Fruit fly (Drosophila melanogaster) whole organism, wandering third instar larva: ENCODE data around the gene CG5861.

Experiments used
- Abd-B ChIP-seq: fragments of >200 bp; optimal IDR thresholded peaks from 2 replicates; lab custom pipeline; 2017; ENCODE audit warnings: missing biosample characterization, missing genetic modification characterization
- CG32264 ChIP-seq: fragments of 200-800 bp; sonication (Bioruptor generic); optimal IDR thresholded peaks from 2 replicates; lab custom pipeline; 2016; ENCODE audit warnings: missing biosample characterization, missing genetic modification characterization
- CG9705 ChIP-seq: fragments of 200-800 bp; sonication (Bioruptor generic); optimal IDR thresholded peaks from 2 replicates; lab custom pipeline; 2018; ENCODE audit warnings: missing biosample characterization, mild to moderate bottlenecking, missing genetic modification characterization
- Dif ChIP-seq: fragments of 200-275, 200-300 bp; sonication (Bioruptor generic); optimal IDR thresholded peaks from 2 replicates; lab custom pipeline; 2018; ENCODE audit warnings: missing biosample characterization, missing genetic modification characterization; ENCODE audit not compliant: partially characterized antibody
- GATAd ChIP-seq: sonication (Bioruptor generic); optimal IDR thresholded peaks from 2 replicates; lab custom pipeline; 2016; ENCODE audit warnings: missing biosample characterization, missing genetic modification characterization
- HLH106 ChIP-seq: fragments of 200-800 bp; optimal IDR thresholded peaks from 3 replicates; lab custom pipeline; 2019; ENCODE audit warnings: missing biosample characterization, mild to moderate bottlenecking, missing genetic modification characterization, moderate library complexity
- Hr78 ChIP-seq: fragments of >200 bp; optimal IDR thresholded peaks from 2 replicates; lab custom pipeline; 2017; ENCODE audit warnings: missing biosample characterization, missing genetic modification characterization
- Hr83 ChIP-seq: fragments of 200-300 bp; sonication (Bioruptor generic); optimal IDR thresholded peaks from 2 replicates; lab custom pipeline; 2016; ENCODE audit warnings: missing biosample characterization, mild to moderate bottlenecking, missing genetic modification characterization, moderate library complexity; ENCODE audit not compliant: poor library complexity, severe bottlenecking
- Jra ChIP-seq: sonication (Bioruptor generic); optimal IDR thresholded peaks from 2 replicates; lab custom pipeline; 2016; ENCODE audit warnings: missing biosample characterization, missing genetic modification characterization
- Myc ChIP-seq: fragments of >200 bp; optimal IDR thresholded peaks from 2 replicates; lab custom pipeline; 2017
- N ChIP-seq: fragments of >200 bp; optimal IDR thresholded peaks from 2 replicates; lab custom pipeline; 2018; ENCODE audit warnings: missing biosample characterization, missing external identifiers, missing genetic modification characterization
- OdsH ChIP-seq: fragments of 200-800 bp; sonication (Bioruptor generic); optimal IDR thresholded peaks from 2 replicates; lab custom pipeline; 2016; ENCODE audit warnings: missing biosample characterization, mild to moderate bottlenecking, missing genetic modification characterization
- Rel ChIP-seq, 2 experiments: fragments of 200-800 bp; sonication (Bioruptor generic) in 1 of 2; optimal IDR thresholded peaks; 2 replicates in 1 of 2; 3 replicates in 1 of 2; lab custom pipeline; 2016 to 2019; ENCODE audit warnings: mild to moderate bottlenecking in 2 of 2, missing biosample characterization in 2 of 2, missing genetic modification characterization in 2 of 2, moderate library complexity in 1 of 2
- Sp1 ChIP-seq: fragments of 200-800 bp; sonication (Bioruptor generic); optimal IDR thresholded peaks from 3 replicates; lab custom pipeline; 2019; ENCODE audit warnings: missing biosample characterization, mild to moderate bottlenecking, missing genetic modification characterization, moderate library complexity
- br ChIP-seq: fragments of 200-800 bp; sonication (Bioruptor generic); optimal IDR thresholded peaks from 2 replicates; lab custom pipeline; 2016; ENCODE audit warnings: missing biosample characterization, missing genetic modification characterization
- dl ChIP-seq, 2 experiments: fragments of 175-275, 200-275 bp in 1 of 2; fragments of 200-275 bp in 1 of 2; sonication (Bioruptor generic); optimal IDR thresholded peaks; lab custom pipeline; 2018; ENCODE audit warnings: mild to moderate bottlenecking in 2 of 2, missing biosample characterization in 2 of 2, missing genetic modification characterization in 2 of 2, moderate library complexity in 2 of 2; ENCODE audit not compliant: partially characterized antibody in 2 of 2, insufficient read depth in 1 of 2
- dmrt93B ChIP-seq: fragments of 200-800 bp; sonication (Bioruptor generic); optimal IDR thresholded peaks from 2 replicates; lab custom pipeline; 2018; ENCODE audit warnings: missing biosample characterization, mild to moderate bottlenecking, missing genetic modification characterization
- dsf ChIP-seq: sonication (Bioruptor generic); optimal IDR thresholded peaks from 2 replicates; lab custom pipeline; 2016; ENCODE audit warnings: missing biosample characterization, missing genetic modification characterization, borderline replicate concordance
- ey ChIP-seq: fragments of 200-800 bp; sonication (Bioruptor generic); optimal IDR thresholded peaks from 2 replicates; lab custom pipeline; 2016; ENCODE audit warnings: missing biosample characterization, missing genetic modification characterization
- foxo ChIP-seq, 2 experiments: fragments of 200-800 bp; sonication (Bioruptor generic); optimal IDR thresholded peaks; 2 replicates in 1 of 2; 3 replicates in 1 of 2; lab custom pipeline; 2016 to 2017; ENCODE audit warnings: missing biosample characterization in 2 of 2, missing genetic modification characterization in 2 of 2
- fru ChIP-seq: fragments of 200-800 bp; sonication (Bioruptor generic); optimal IDR thresholded peaks from 3 replicates; lab custom pipeline; 2016; ENCODE audit warnings: missing biosample characterization, mild to moderate bottlenecking, missing genetic modification characterization
- h ChIP-seq: fragments of 200-800 bp; sonication (Bioruptor generic); optimal IDR thresholded peaks from 3 replicates; lab custom pipeline; 2016; ENCODE audit warnings: missing biosample characterization, mild to moderate bottlenecking, missing genetic modification characterization
- jim ChIP-seq: fragments of 175-275, 200-325 bp; sonication (Bioruptor generic); optimal IDR thresholded peaks from 2 replicates; lab custom pipeline; 2016; ENCODE audit warnings: missing biosample characterization, mild to moderate bottlenecking, missing genetic modification characterization
- pan ChIP-seq: fragments of >200 bp; optimal IDR thresholded peaks from 2 replicates; lab custom pipeline; 2017
- psq ChIP-seq: fragments of 200-800 bp; sonication (Bioruptor generic); optimal IDR thresholded peaks from 3 replicates; lab custom pipeline; 2017; ENCODE audit warnings: missing biosample characterization, mild to moderate bottlenecking, missing genetic modification characterization, moderate library complexity
- rgr ChIP-seq: fragments of 200-800 bp; sonication (Bioruptor generic); optimal IDR thresholded peaks from 3 replicates; lab custom pipeline; 2016; ENCODE audit warnings: missing biosample characterization, mild to moderate bottlenecking, missing genetic modification characterization
- sage ChIP-seq: fragments of 200-800 bp; sonication (Bioruptor generic); optimal IDR thresholded peaks from 2 replicates; lab custom pipeline; 2016; ENCODE audit warnings: missing biosample characterization, mild to moderate bottlenecking, missing genetic modification characterization
- sv ChIP-seq: fragments of 200-800 bp; sonication (Bioruptor generic); optimal IDR thresholded peaks from 3 replicates; lab custom pipeline; 2016; ENCODE audit warnings: missing biosample characterization, missing genetic modification characterization
- tai ChIP-seq: sonication (Bioruptor generic); optimal IDR thresholded peaks from 2 replicates; lab custom pipeline; 2016; ENCODE audit warnings: missing biosample characterization, missing genetic modification characterization
- usp ChIP-seq: fragments of >200 bp; optimal IDR thresholded peaks from 2 replicates; lab custom pipeline; 2017; ENCODE audit warnings: missing biosample characterization, missing genetic modification characterization

Gene CG5861

DNA sequence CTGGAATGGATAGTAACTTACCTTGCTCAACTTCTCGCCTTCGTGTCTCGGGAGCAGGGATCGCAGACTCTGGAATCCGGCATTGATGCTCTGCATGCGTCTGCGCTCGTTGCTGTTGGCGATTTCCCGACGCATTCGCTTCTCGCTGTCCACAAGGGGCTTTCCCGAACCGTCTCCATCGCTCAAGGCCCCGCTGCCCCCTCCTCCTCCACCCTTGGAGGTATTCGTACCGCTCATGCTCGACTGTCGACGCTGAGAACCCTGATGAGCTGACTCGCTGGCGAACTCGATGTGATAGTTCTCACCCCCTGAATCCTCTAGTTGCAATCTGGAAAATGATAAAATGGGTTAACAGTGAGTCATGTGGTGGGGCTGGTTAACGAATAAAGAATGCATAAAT, 28.3 kb downstream of the CG5861 start:
- no peak for TF ChIP-seq Hr83 (GFP tag; lab: Kevin White, UChicago)
- TF ChIP-seq br, result no peak
- TF ChIP-seq jim (GFP tag; lab: Kevin White, UChicago), result no peak
- TF ChIP-seq Rel (GFP tag; optimal IDR thresholded peaks at IDR 0.05; lab: Kevin White, UChicago), result no peak
- TF ChIP-seq Rel (tag; optimal IDR thresholded peaks at IDR 0.05; lab: Kevin White, UChicago), result peak; percentile 82
- no peak for TF ChIP-seq Abd-B
- TF ChIP-seq sage (GFP tag; lab: Kevin White, UChicago), result no peak
- no peak for TF ChIP-seq CG9705

DNA sequence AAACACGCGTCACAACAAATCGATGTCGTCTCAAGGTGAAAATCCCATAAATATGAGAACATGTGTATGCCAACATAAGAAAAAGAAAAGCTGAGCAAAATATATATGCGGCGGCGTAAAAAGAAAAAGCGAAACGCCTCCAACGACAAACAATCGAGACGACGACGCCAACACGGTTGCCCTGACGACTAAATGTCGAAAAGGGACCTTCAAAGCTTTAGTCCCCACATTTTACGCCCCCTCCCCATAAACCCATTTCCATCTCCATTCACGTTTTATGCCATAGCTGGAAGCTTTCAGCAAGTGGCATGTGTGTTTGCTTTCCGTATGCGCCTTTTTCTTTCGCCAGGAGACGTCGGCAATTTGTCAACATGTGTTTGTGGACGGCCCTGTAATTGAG, 29.2 kb downstream of the CG5861 start:
- TF ChIP-seq GATAd (GFP tag; lab: Kevin White, UChicago), result no peak
- TF ChIP-seq CG32264 (GFP tag; lab: Kevin White, UChicago), result no peak
- TF ChIP-seq sv, result no peak
- TF ChIP-seq Rel (GFP tag; optimal IDR thresholded peaks at IDR 0.05; lab: Kevin White, UChicago), result no peak
- no peak for TF ChIP-seq Rel (tag; optimal IDR thresholded peaks at IDR 0.05; lab: Kevin White, UChicago)
- TF ChIP-seq Hr83 (GFP tag; lab: Kevin White, UChicago), result no peak
- TF ChIP-seq OdsH (GFP tag; lab: Kevin White, UChicago), result no peak
- no peak for TF ChIP-seq N (GFP tag; lab: Kevin White, UChicago)
- no peak for TF ChIP-seq psq
- no peak for TF ChIP-seq sage (GFP tag; lab: Kevin White, UChicago)
- no peak for TF ChIP-seq dmrt93B
- no peak for TF ChIP-seq rgr (GFP tag; lab: Kevin White, UChicago)
- no peak for TF ChIP-seq Myc

DNA sequence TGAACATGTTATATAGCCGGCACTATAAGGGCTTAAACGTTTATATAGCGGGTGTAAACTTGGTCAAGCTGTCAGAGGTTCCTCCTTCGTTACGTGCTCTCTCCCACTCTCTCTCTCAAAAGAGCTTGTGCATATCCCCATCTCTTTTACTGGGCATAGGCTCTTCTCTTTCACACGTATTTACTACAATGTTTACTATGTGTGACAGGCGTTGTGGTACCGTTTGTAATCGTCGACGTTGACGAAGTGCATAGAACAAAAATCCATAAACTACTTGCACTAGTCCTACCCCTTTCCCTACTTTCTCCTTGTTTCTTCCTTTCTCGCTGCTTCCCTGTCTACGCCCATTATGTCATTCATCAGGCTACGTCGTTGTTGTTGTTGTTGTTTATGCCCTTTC, 30.3 kb downstream of the CG5861 start:
- TF ChIP-seq pan (lab: Kevin White, UChicago), result no peak
- no peak for TF ChIP-seq Hr78 (GFP tag; lab: Kevin White, UChicago)
- no peak for TF ChIP-seq ey (GFP tag; lab: Kevin White, UChicago)
- TF ChIP-seq Dif (GFP tag; lab: Kevin White, UChicago), result no peak
- TF ChIP-seq Jra (GFP tag; lab: Kevin White, UChicago), result no peak
- TF ChIP-seq Myc, result no peak
- TF ChIP-seq dl (GFP tag; optimal IDR thresholded peaks at IDR 0.05; lab: Kevin White, UChicago; ENCODE audit: insufficient read depth in 1 of 2, partially characterized antibody in 2 of 2), result no peak

- no peak for TF ChIP-seq Dif (GFP tag; lab: Kevin White, UChicago)
- peak; percentile 4 for TF ChIP-seq br
- TF ChIP-seq fru, result peak; percentile 12
- TF ChIP-seq foxo (GFP tag; optimal IDR thresholded peaks at IDR 0.05; lab: Kevin White, UChicago), result peak in 1 of 2 experiments; percentile 30
- no peak for TF ChIP-seq CG9705
- TF ChIP-seq HLH106 (tag; lab: Kevin White, UChicago), result peak; percentile 8
- peak; percentile 8 for TF ChIP-seq Sp1
- peak; percentile 21 for TF ChIP-seq h (GFP tag; lab: Kevin White, UChicago)
- no peak for TF ChIP-seq GATAd (GFP tag; lab: Kevin White, UChicago)
- peak; percentile 20 for TF ChIP-seq sv
- TF ChIP-seq tai (GFP tag; lab: Kevin White, UChicago), result no peak
Observed at dm6 chr2L:16275809-16276178, 31.3 kb downstream of the CG5861 start.

DNA sequence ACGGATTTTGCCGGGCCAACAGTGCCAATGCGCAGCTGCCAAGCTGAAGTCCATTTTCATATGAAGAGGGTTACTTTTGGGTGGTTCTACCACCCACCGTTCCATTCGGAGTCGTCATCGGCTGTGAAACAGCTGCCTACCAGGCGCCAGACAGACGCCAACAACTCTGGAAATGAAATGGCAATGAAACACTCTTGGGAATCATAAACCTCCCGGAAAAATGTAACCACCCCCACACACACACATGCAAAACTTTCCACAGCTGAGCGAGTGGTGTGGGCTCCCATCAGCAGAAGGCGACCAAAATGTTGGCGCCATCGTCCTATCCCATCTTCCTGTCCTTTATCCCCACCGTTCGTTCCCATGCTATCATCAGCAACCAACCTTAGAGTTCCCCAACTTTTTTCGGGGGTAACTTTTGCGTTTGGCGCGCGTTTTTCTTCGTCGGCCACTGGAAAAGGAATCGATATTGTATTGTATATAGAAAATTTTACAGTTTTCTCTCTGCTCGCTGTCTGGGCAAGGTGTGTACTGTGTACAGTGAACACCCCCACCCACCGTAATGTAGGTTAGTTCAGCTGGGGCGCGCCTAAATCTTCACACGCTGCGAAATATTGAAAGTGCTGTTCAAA, 31.8 kb downstream of the CG5861 start:
- no peak for TF ChIP-seq jim (GFP tag; lab: Kevin White, UChicago)
- TF ChIP-seq Dif (GFP tag; lab: Kevin White, UChicago), result peak; percentile 6
- TF ChIP-seq Rel (GFP tag; optimal IDR thresholded peaks at IDR 0.05; lab: Kevin White, UChicago), result no peak
- no peak for TF ChIP-seq Rel (tag; optimal IDR thresholded peaks at IDR 0.05; lab: Kevin White, UChicago)
- TF ChIP-seq dsf (GFP tag; lab: Kevin White, UChicago), result no peak
- TF ChIP-seq CG9705, result no peak
- no peak for TF ChIP-seq usp (GFP tag; lab: Kevin White, UChicago)
- TF ChIP-seq h (GFP tag; lab: Kevin White, UChicago), result no peak
- TF ChIP-seq pan (lab: Kevin White, UChicago), result no peak
- no peak for TF ChIP-seq GATAd (GFP tag; lab: Kevin White, UChicago)
